Fruit fly (Drosophila melanogaster) whole organism, embryonic: Measurements from ENCODE around the gene Nrd1.

Experiments used
- ATbp ChIP-seq: fragments of 200-800 bp; sonication (Bioruptor generic); optimal IDR thresholded peaks from 2 replicates; lab custom pipeline; 2017; ENCODE audit warnings: missing biosample characterization, mild to moderate bottlenecking, missing genetic modification characterization, missing genetic modification reagents
- Ada2b ChIP-seq: fragments of 200-800 bp; sonication (Bioruptor generic); IDR thresholded peaks from 2 replicates; pipeline ENCODE4 v1.3.6; 2022; ENCODE audit warnings: missing biosample characterization, missing genetic modification characterization
- Antp ChIP-seq: fragments of 200-800 bp; sonication (Bioruptor generic); optimal IDR thresholded peaks from 3 replicates; lab custom pipeline; 2016; ENCODE audit warnings: missing biosample characterization, missing genetic modification characterization
- Atf6 ChIP-seq: fragments of 200-800 bp; sonication (Bioruptor generic); IDR thresholded peaks from 2 replicates; pipeline ENCODE4 v1.3.6; 2022; ENCODE audit warnings: missing biosample characterization, missing genetic modification characterization
- Awh ChIP-seq: fragments of 200-800 bp; sonication (Bioruptor generic); IDR thresholded peaks from 2 replicates; pipeline ENCODE4, ENCODE4 v1.3.6; 2022; ENCODE audit warnings: missing biosample characterization, missing genetic modification characterization
- CG10959 ChIP-seq: fragments of 200-800 bp; sonication (Bioruptor generic); IDR thresholded peaks from 2 replicates; pipeline ENCODE4 v1.3.6; 2022; ENCODE audit warnings: missing biosample characterization, missing genetic modification characterization
- CG11504 ChIP-seq: fragments of 200-800 bp; sonication (Bioruptor generic); optimal IDR thresholded peaks from 3 replicates; lab custom pipeline; 2019; ENCODE audit warnings: missing biosample characterization, mild to moderate bottlenecking, missing genetic modification characterization, moderate library complexity
- CG11695 ChIP-seq: fragments of 200-800 bp; sonication (Bioruptor generic); IDR thresholded peaks from 3 replicates; pipeline ENCODE4 v1.3.6; 2022; ENCODE audit warnings: missing biosample characterization, missing genetic modification characterization
- CG12744 ChIP-seq: fragments of 200-800 bp; sonication (Bioruptor generic); optimal IDR thresholded peaks from 2 replicates; lab custom pipeline; 2016; ENCODE audit warnings: missing biosample characterization, missing genetic modification characterization
- CG13424 ChIP-seq: fragments of 200-800 bp; sonication (Bioruptor generic); optimal IDR thresholded peaks from 2 replicates; lab custom pipeline; 2019; ENCODE audit warnings: missing biosample characterization, mild to moderate bottlenecking, missing genetic modification characterization, moderate library complexity
- CG14050 ChIP-seq: fragments of 200-800 bp; sonication (Bioruptor generic); IDR thresholded peaks from 3 replicates; pipeline ENCODE4 v1.3.6; 2022; ENCODE audit warnings: missing biosample characterization, missing genetic modification characterization
- CG30403 ChIP-seq: fragments of 200-800 bp; sonication (Bioruptor generic); optimal IDR thresholded peaks from 3 replicates; lab custom pipeline; 2016; ENCODE audit warnings: missing biosample characterization, missing genetic modification characterization
- CG5245 ChIP-seq: fragments of 200-800 bp; sonication (Bioruptor generic); optimal IDR thresholded peaks from 3 replicates; lab custom pipeline; 2016; ENCODE audit warnings: missing biosample characterization, missing genetic modification characterization
- CG6272 ChIP-seq: fragments of 200-800 bp; sonication (Bioruptor generic); IDR thresholded peaks from 2 replicates; pipeline ENCODE4 v1.3.6; 2022; ENCODE audit warnings: missing biosample characterization, missing genetic modification characterization
- CG6683 ChIP-seq: fragments of 200-800 bp; sonication (Bioruptor generic); optimal IDR thresholded peaks from 2 replicates; lab custom pipeline; 2017; ENCODE audit warnings: missing biosample characterization, mild to moderate bottlenecking, missing genetic modification characterization, missing genetic modification reagents
- CG6689 ChIP-seq: fragments of 200-800 bp; sonication (Bioruptor generic); IDR thresholded peaks from 2 replicates; pipeline ENCODE4 v1.3.6; 2022; ENCODE audit warnings: missing biosample characterization, missing genetic modification characterization
- CG7357 ChIP-seq: fragments of 200-800 bp; sonication (Bioruptor generic); IDR thresholded peaks from 3 replicates; pipeline ENCODE4 v1.3.6; 2022; ENCODE audit warnings: missing biosample characterization, missing genetic modification characterization
- CG7556 ChIP-seq: fragments of 200-800 bp; sonication (Bioruptor generic); optimal IDR thresholded peaks from 2 replicates; lab custom pipeline; 2017; ENCODE audit warnings: missing biosample characterization, mild to moderate bottlenecking, missing genetic modification characterization
- CG7839 ChIP-seq: fragments of 200-800 bp; sonication (Bioruptor generic); optimal IDR thresholded peaks from 3 replicates; lab custom pipeline; 2018; ENCODE audit warnings: missing biosample characterization, mild to moderate bottlenecking, missing genetic modification characterization, moderate library complexity
- CG8281 ChIP-seq: fragments of 200-800 bp; sonication (Bioruptor generic); optimal IDR thresholded peaks from 2 replicates; lab custom pipeline; 2018; ENCODE audit warnings: missing biosample characterization, mild to moderate bottlenecking, missing genetic modification characterization, moderate library complexity
- CG9727 ChIP-seq: fragments of 200-800 bp; sonication (Bioruptor generic); optimal IDR thresholded peaks from 3 replicates; lab custom pipeline; 2017; ENCODE audit warnings: missing biosample characterization, mild to moderate bottlenecking, missing genetic modification characterization
- CG9797 ChIP-seq: fragments of 200-800 bp; sonication (Bioruptor generic); optimal IDR thresholded peaks from 3 replicates; lab custom pipeline; 2018; ENCODE audit warnings: missing biosample characterization, mild to moderate bottlenecking, missing genetic modification characterization
- Hr3 ChIP-seq: fragments of 200-800 bp; sonication (Bioruptor generic); optimal IDR thresholded peaks from 3 replicates; lab custom pipeline; 2016; ENCODE audit warnings: missing biosample characterization, missing genetic modification characterization
- Med ChIP-seq: fragments of 200-800 bp; sonication (Bioruptor generic); peaks from one replicate; lab custom pipeline; 2016; ENCODE audit warnings: missing biosample characterization, missing genetic modification characterization, mild to moderate bottlenecking, inconsistent platforms, moderate library complexity
- Optix ChIP-seq: fragments of 200-800 bp; sonication (Bioruptor generic); IDR thresholded peaks from 3 replicates; pipeline ENCODE4 v1.3.6; 2022; ENCODE audit warnings: missing biosample characterization, missing genetic modification characterization
- PHDP ChIP-seq: fragments of 200-800 bp; sonication (Bioruptor generic); optimal IDR thresholded peaks from 3 replicates; lab custom pipeline; 2018; ENCODE audit warnings: missing biosample characterization, mild to moderate bottlenecking, missing genetic modification characterization, moderate library complexity
- Rfx ChIP-seq: fragments of 200-800 bp; sonication (Bioruptor generic); IDR thresholded peaks from 2 replicates; pipeline ENCODE4 v1.3.6; 2022; ENCODE audit warnings: missing biosample characterization, missing genetic modification characterization
- Rx ChIP-seq: fragments of 200-800 bp; sonication (Bioruptor generic); IDR thresholded peaks from 2 replicates; pipeline ENCODE4 v1.3.6; 2022; ENCODE audit warnings: missing biosample characterization, missing genetic modification characterization
- Sox100B ChIP-seq: fragments of 200-800 bp; sonication (Bioruptor generic); optimal IDR thresholded peaks from 3 replicates; lab custom pipeline; 2018; ENCODE audit warnings: missing biosample characterization, mild to moderate bottlenecking, missing genetic modification characterization
- al ChIP-seq: fragments of 200-800 bp; sonication (Bioruptor generic); IDR thresholded peaks from 2 replicates; pipeline ENCODE4 v1.3.6; 2022; ENCODE audit warnings: missing biosample characterization, missing genetic modification characterization
- bab2 ChIP-seq: fragments of 200-800 bp; sonication (Bioruptor generic); optimal IDR thresholded peaks from 2 replicates; lab custom pipeline; 2016; ENCODE audit warnings: missing biosample characterization, missing genetic modification characterization
- dati ChIP-seq: fragments of 200-800 bp; sonication (Bioruptor generic); IDR thresholded peaks from 2 replicates; pipeline ENCODE4 v1.3.6; 2022; ENCODE audit warnings: missing biosample characterization, missing genetic modification characterization
- dmrt99B ChIP-seq: fragments of 200-800 bp; sonication (Bioruptor generic); optimal IDR thresholded peaks from 2 replicates; lab custom pipeline; 2018; ENCODE audit warnings: missing biosample characterization, mild to moderate bottlenecking, missing genetic modification characterization, moderate library complexity
- esg ChIP-seq: fragments of 200-800 bp; sonication (Bioruptor generic); conservative IDR thresholded peaks from 2 replicates; pipeline ENCODE4 v1.3.6; 2022; ENCODE audit warnings: missing biosample characterization, missing genetic modification characterization
- ewg ChIP-seq: fragments of 200-800 bp; sonication (Bioruptor generic); optimal IDR thresholded peaks from 3 replicates; lab custom pipeline; 2017; ENCODE audit warnings: mild to moderate bottlenecking, missing biosample characterization, missing genetic modification reagents, missing genetic modification characterization
- gem ChIP-seq: fragments of 200-800 bp; sonication (Bioruptor generic); optimal IDR thresholded peaks from 2 replicates; lab custom pipeline; 2019; ENCODE audit warnings: missing biosample characterization, mild to moderate bottlenecking, missing genetic modification characterization, moderate library complexity
- gsb ChIP-seq: fragments of 200-800 bp; sonication (Bioruptor generic); IDR thresholded peaks from 2 replicates; pipeline ENCODE4 v1.3.6; 2022; ENCODE audit warnings: missing biosample characterization, missing genetic modification characterization
- lab ChIP-seq: fragments of 200-800 bp; sonication (Bioruptor generic); optimal IDR thresholded peaks from 3 replicates; lab custom pipeline; 2017; ENCODE audit warnings: missing biosample characterization, missing genetic modification characterization, mild to moderate bottlenecking, moderate library complexity, missing genetic modification reagents
- lmd ChIP-seq: fragments of 200-800 bp; sonication (Bioruptor generic); IDR thresholded peaks from 2 replicates; pipeline ENCODE4 v1.3.6; 2022; ENCODE audit warnings: missing biosample characterization, missing genetic modification characterization
- nau ChIP-seq: fragments of 200-800 bp; sonication (Bioruptor generic); optimal IDR thresholded peaks from 3 replicates; lab custom pipeline; 2017; ENCODE audit warnings: missing biosample characterization, mild to moderate bottlenecking, missing genetic modification characterization, missing genetic modification reagents
- oc ChIP-seq: fragments of 200-800 bp; sonication (Bioruptor generic); optimal IDR thresholded peaks from 2 replicates; lab custom pipeline; 2018; ENCODE audit warnings: missing biosample characterization, mild to moderate bottlenecking, missing genetic modification characterization, moderate library complexity
- pnt ChIP-seq: fragments of 200-800 bp; sonication (Bioruptor generic); optimal IDR thresholded peaks from 3 replicates; lab custom pipeline; 2016; ENCODE audit warnings: missing biosample characterization, missing genetic modification characterization
- pum ChIP-seq: fragments of 200-800 bp; sonication (Bioruptor generic); optimal IDR thresholded peaks from 2 replicates; lab custom pipeline; 2016; ENCODE audit warnings: missing biosample characterization, missing genetic modification characterization
- seq ChIP-seq: fragments of 200-800 bp; sonication (Bioruptor generic); IDR thresholded peaks from 2 replicates; pipeline ENCODE4 v1.3.6; 2022; ENCODE audit warnings: missing biosample characterization, missing genetic modification characterization
- sob ChIP-seq: fragments of 200-800 bp; sonication (Bioruptor generic); IDR thresholded peaks from 2 replicates; pipeline ENCODE4 v1.3.6; 2022; ENCODE audit warnings: missing biosample characterization, missing genetic modification characterization
- stc ChIP-seq: fragments of 200-800 bp; sonication (Bioruptor generic); IDR thresholded peaks from 2 replicates; pipeline ENCODE4 v1.3.6; 2022; ENCODE audit warnings: missing biosample characterization, missing genetic modification characterization
- tin ChIP-seq: fragments of 200-800 bp; sonication (Bioruptor generic); optimal IDR thresholded peaks from 3 replicates; lab custom pipeline; 2016; ENCODE audit warnings: missing biosample characterization, missing genetic modification characterization
- ttk ChIP-seq: fragments of 200-800 bp; sonication (Bioruptor generic); IDR thresholded peaks from 2 replicates; pipeline ENCODE4 v2.1.2; 2022; ENCODE audit warnings: missing biosample characterization, missing genetic modification characterization
- wek ChIP-seq: fragments of 200-800 bp; sonication (Bioruptor generic); optimal IDR thresholded peaks from 3 replicates; lab custom pipeline; 2018; ENCODE audit warnings: missing biosample characterization, mild to moderate bottlenecking, missing genetic modification characterization, moderate library complexity
- zen ChIP-seq: fragments of 200-800 bp; sonication (Bioruptor generic); optimal IDR thresholded peaks from 3 replicates; lab custom pipeline; 2018; ENCODE audit warnings: missing biosample characterization, mild to moderate bottlenecking, missing genetic modification characterization, moderate library complexity

Nrd1 gene

DNA sequence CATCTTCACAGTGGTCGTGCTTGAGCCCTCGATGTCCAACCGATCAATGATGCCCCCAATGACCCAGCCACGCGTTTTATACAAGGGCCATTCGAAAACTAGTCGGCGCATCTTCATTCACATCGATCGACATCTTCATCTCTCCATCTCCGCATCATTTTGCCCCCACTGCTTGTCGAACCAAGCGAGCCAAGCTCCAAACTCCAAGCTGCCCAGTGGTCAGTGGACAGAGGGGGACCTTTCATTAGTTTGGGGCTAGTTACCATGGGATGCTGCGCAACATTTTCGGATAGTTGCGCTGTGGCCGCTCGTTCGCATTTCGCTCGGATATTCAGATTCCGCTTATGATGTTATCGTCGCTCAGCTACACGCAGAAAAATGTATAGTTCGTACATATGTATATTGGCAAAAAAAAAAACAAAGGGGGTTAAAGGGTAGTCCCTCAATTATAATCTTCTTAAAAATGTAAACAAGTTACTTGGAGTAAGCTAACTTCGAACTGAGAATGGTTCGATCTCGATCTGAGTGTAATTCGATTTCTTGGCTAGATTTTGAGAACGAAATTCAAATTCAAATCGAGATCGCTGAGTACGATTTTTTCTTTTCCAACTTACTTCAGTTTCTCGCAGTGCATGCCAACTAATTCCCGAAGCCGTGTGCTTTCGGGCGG, 22.5 kb downstream of the Nrd1 start, which contains the start of gene CG15740 (continued):
- TF ChIP-seq CG6689 (peak; percentile 66), dati (GFP tag; lab: Robert Waterston, UW) (no peak; the same call in 1 of the 2 replicates), Sox100B (GFP tag; lab: Kevin White, UChicago) (peak; percentile 58), CG14050 (GFP tag; lab: Robert Waterston, UW) (peak; percentile 29; the same call in 2 of the 3 replicates), oc (no peak), Med (GFP tag; lab: Kevin White, UChicago) (peak; percentile 84), Hr3 (GFP tag; lab: Kevin White, UChicago) (peak; percentile 13), CG5245 (GFP tag; lab: Kevin White, UChicago) (no peak), Rfx (peak; percentile 48; the same call in 1 of the 2 replicates), gsb (GFP tag; lab: Robert Waterston, UW) (0 out of 2 replicates have a peak, but pooled peaks have one; percentile 35), CG7839 (tag; lab: Kevin White, UChicago) (peak; percentile 55), seq (GFP tag; lab: Robert Waterston, UW) (peak; percentile 76), wek (GFP tag; lab: Kevin White, UChicago) (no peak), Ada2b (GFP tag; lab: Robert Waterston, UW) (peak; percentile 62), sob (GFP tag; lab: Robert Waterston, UW) (peak; percentile 25; the same call in 1 of the 2 replicates), lab (GFP tag; lab: Kevin White, UChicago) (peak; percentile 12), zen (no peak), CG6683 (GFP tag; lab: Kevin White, UChicago) (no peak), CG11695 (GFP tag; lab: Robert Waterston, UW) (0 out of 3 replicates have a peak, but pooled peaks have one; percentile 55), ewg (GFP tag; lab: Kevin White, UChicago) (no peak), tin (GFP tag; lab: Kevin White, UChicago) (no peak), CG6272 (GFP tag; lab: Robert Waterston, UW) (no peak), CG30403 (GFP tag; lab: Kevin White, UChicago) (peak; percentile 61), esg (peak; percentile 69), al (GFP tag; lab: Robert Waterston, UW) (0 out of 2 replicates have a peak, but pooled peaks have one; percentile 20), nau (GFP tag; lab: Kevin White, UChicago) (no peak), pnt (GFP tag; lab: Kevin White, UChicago) (peak; percentile 45), CG7357 (0 out of 3 replicates have a peak, but pooled peaks have one; percentile 25), gem (peak; percentile 53), stc (GFP tag; lab: Robert Waterston, UW) (peak; percentile 62; the same call in 1 of the 2 replicates), bab2 (GFP tag; lab: Kevin White, UChicago) (peak; percentile 30), pum (peak; percentile 46), PHDP (peak; percentile 28), Rx (no peak), Antp (GFP tag; lab: Kevin White, UChicago) (peak; percentile 40), CG11504 (tag; lab: Kevin White, UChicago) (peak; percentile 73), dmrt99B (tag; lab: Kevin White, UChicago) (peak; percentile 79), ATbp (no peak), CG12744 (GFP tag; lab: Kevin White, UChicago) (no peak), CG8281 (tag; lab: Kevin White, UChicago) (no peak), CG13424 (tag; lab: Kevin White, UChicago) (peak; percentile 38), CG10959 (GFP tag; lab: Robert Waterston, UW) (no peak), lmd (peak; percentile 72), CG9797 (GFP tag; lab: Kevin White, UChicago) (no peak), Optix (GFP tag; lab: Robert Waterston, UW) (peak; percentile 54; the same call in 1 of the 3 replicates), CG7556 (GFP tag; lab: Kevin White, UChicago) (peak; percentile 47), Atf6 (GFP tag; lab: Robert Waterston, UW) (peak; percentile 73; the same call in 1 of the 2 replicates), Awh (GFP tag; lab: Robert Waterston, UW) (no peak), ttk (peak; percentile 58; the same call in 1 of the 2 replicates), CG9727 (GFP tag; lab: Kevin White, UChicago) (peak; percentile 16)
